Worm (Caenorhabditis elegans) whole organism, late embryonic: ENCODE measurements around the gene fipr-15.

Experiments
- C08G9.2 ChIP-seq: sonication (generic microtip); optimal IDR thresholded peaks from 2 replicates; lab custom pipeline; 2016; ENCODE audit warnings: mild to moderate bottlenecking, missing genetic modification characterization, moderate library complexity, missing compliant biosample characterization
- F13H6.1 ChIP-seq: sonication (generic microtip); optimal IDR thresholded peaks from 2 replicates; lab custom pipeline; 2016; ENCODE audit warnings: missing genetic modification characterization, missing compliant biosample characterization
- K02D7.2 ChIP-seq: sonication (generic microtip); optimal IDR thresholded peaks from 2 replicates; lab custom pipeline; 2017; ENCODE audit warnings: mild to moderate bottlenecking, missing genetic modification characterization, missing compliant biosample characterization
- K09A11.1 ChIP-seq: sonication (generic microtip); optimal IDR thresholded peaks from 2 replicates; lab custom pipeline; 2017; ENCODE audit warnings: antibody characterized with exemption, mild to moderate bottlenecking, missing genetic modification characterization, missing compliant biosample characterization; ENCODE audit not compliant: insufficient read depth
- T23F11.4 ChIP-seq: fragments of 200-800 bp; sonication (Bioruptor generic); optimal IDR thresholded peaks from 2 replicates; lab custom pipeline; 2018; ENCODE audit warnings: mild to moderate bottlenecking, missing genetic modification characterization, missing compliant biosample characterization
- ceh-14 ChIP-seq: sonication (generic microtip); optimal IDR thresholded peaks from 2 replicates; lab custom pipeline; 2016; ENCODE audit warnings: missing genotype, missing genetic modification characterization, missing compliant biosample characterization
- ceh-18 ChIP-seq: sonication (generic microtip); optimal IDR thresholded peaks from 2 replicates; lab custom pipeline; 2016; ENCODE audit warnings: missing genetic modification characterization, missing compliant biosample characterization
- ceh-22 ChIP-seq: sonication (generic microtip); optimal IDR thresholded peaks from 2 replicates; lab custom pipeline; 2017; ENCODE audit warnings: missing biosample characterization, missing genetic modification characterization
- ceh-24 ChIP-seq: sonication (generic microtip); optimal IDR thresholded peaks from 2 replicates; lab custom pipeline; 2016; ENCODE audit warnings: mild to moderate bottlenecking, missing genetic modification characterization, missing compliant biosample characterization
- ceh-30 ChIP-seq: fragments of 150-350 bp; optimal IDR thresholded peaks from 2 replicates; lab custom pipeline; 2014; ENCODE audit warnings: missing biosample characterization, missing genetic modification characterization
- ceh-31 ChIP-seq: sonication (generic microtip); optimal IDR thresholded peaks from 2 replicates; lab custom pipeline; 2016; ENCODE audit warnings: missing genetic modification characterization, missing compliant biosample characterization
- ceh-45 ChIP-seq: fragments of 200-800 bp; sonication (Bioruptor generic); IDR thresholded peaks from 2 replicates; pipeline ENCODE4 v1.3.6; 2022; ENCODE audit warnings: missing genetic modification reagents, missing genetic modification characterization, missing compliant biosample characterization
- ceh-48 ChIP-seq: sonication (generic microtip); optimal IDR thresholded peaks from 2 replicates; lab custom pipeline; 2016; ENCODE audit warnings: missing genetic modification characterization, inconsistent platforms, missing compliant biosample characterization
- ceh-6 ChIP-seq: fragments of 200-800 bp; sonication (Bioruptor generic); optimal IDR thresholded peaks from 2 replicates; lab custom pipeline; 2018; ENCODE audit warnings: mild to moderate bottlenecking, missing genetic modification characterization, missing compliant biosample characterization
- ceh-9 ChIP-seq: sonication (generic microtip); optimal IDR thresholded peaks from 2 replicates; lab custom pipeline; 2016; ENCODE audit warnings: mild to moderate bottlenecking, missing genetic modification characterization, inconsistent platforms, missing compliant biosample characterization
- che-1 ChIP-seq: sonication (generic microtip); optimal IDR thresholded peaks from 2 replicates; lab custom pipeline; 2016; ENCODE audit warnings: mild to moderate bottlenecking, missing genetic modification characterization, missing compliant biosample characterization
- dve-1 ChIP-seq: sonication (generic microtip); optimal IDR thresholded peaks from 2 replicates; lab custom pipeline; 2017; ENCODE audit warnings: antibody characterized with exemption, mild to moderate bottlenecking, missing genetic modification characterization, missing compliant biosample characterization
- elt-2 ChIP-seq: sonication (generic microtip); optimal IDR thresholded peaks from 2 replicates; lab custom pipeline; 2016; ENCODE audit warnings: missing genetic modification reagents, missing genetic modification characterization, missing compliant biosample characterization
- elt-4 ChIP-seq: sonication (generic microtip); optimal IDR thresholded peaks from 2 replicates; lab custom pipeline; 2016; ENCODE audit warnings: missing genetic modification characterization, missing compliant biosample characterization
- fkh-10 ChIP-seq: fragments of 150-350 bp; optimal IDR thresholded peaks from 2 replicates; lab custom pipeline; 2014; ENCODE audit warnings: missing biosample characterization, missing genetic modification reagents, missing genetic modification characterization
- hlh-6 ChIP-seq: sonication (generic microtip); optimal IDR thresholded peaks from 2 replicates; lab custom pipeline; 2016; ENCODE audit warnings: missing genotype, missing genetic modification characterization, missing compliant biosample characterization
- hlh-8 ChIP-seq: sonication (generic microtip); optimal IDR thresholded peaks from 2 replicates; lab custom pipeline; 2016; ENCODE audit warnings: missing genotype, missing genetic modification characterization, missing compliant biosample characterization
- mec-3 ChIP-seq: sonication (generic microtip); optimal IDR thresholded peaks from 2 replicates; lab custom pipeline; 2016; ENCODE audit warnings: borderline replicate concordance, missing genetic modification characterization, missing compliant biosample characterization
- nfya-1 ChIP-seq: sonication (generic microtip); optimal IDR thresholded peaks from 2 replicates; lab custom pipeline; 2017; ENCODE audit warnings: missing genetic modification characterization, mild to moderate bottlenecking, missing compliant biosample characterization, antibody characterized with exemption, moderate library complexity
- nhr-232 ChIP-seq: sonication (generic microtip); optimal IDR thresholded peaks from 2 replicates; lab custom pipeline; 2016; ENCODE audit warnings: missing genetic modification characterization, missing compliant biosample characterization
- odd-2 ChIP-seq: sonication (generic microtip); optimal IDR thresholded peaks from 2 replicates; lab custom pipeline; 2017; ENCODE audit warnings: antibody characterized with exemption, mild to moderate bottlenecking, missing genetic modification characterization, missing compliant biosample characterization
- pax-1 ChIP-seq: fragments of 150-350 bp; optimal IDR thresholded peaks from 2 replicates; lab custom pipeline; 2014; ENCODE audit warnings: missing biosample characterization, missing genetic modification characterization
- pha-2 ChIP-seq: sonication (generic microtip); optimal IDR thresholded peaks from 2 replicates; lab custom pipeline; 2017; ENCODE audit warnings: mild to moderate bottlenecking, missing genetic modification characterization, missing compliant biosample characterization
- pros-1 ChIP-seq: fragments of 150-350 bp; optimal IDR thresholded peaks from 2 replicates; lab custom pipeline; 2014; ENCODE audit warnings: missing biosample characterization, missing genetic modification reagents, missing genetic modification characterization
- rnt-1 ChIP-seq: sonication (generic microtip); optimal IDR thresholded peaks from 2 replicates; lab custom pipeline; 2016; ENCODE audit warnings: missing genetic modification characterization, missing compliant biosample characterization
- sdc-2 ChIP-seq: sonication (generic microtip); optimal IDR thresholded peaks from 2 replicates; lab custom pipeline; 2016; ENCODE audit warnings: missing genotype, missing genetic modification characterization, missing compliant biosample characterization
- sox-2 ChIP-seq: fragments of 200-800 bp; sonication (Bioruptor generic); IDR thresholded peaks from 2 replicates; pipeline ENCODE4 v1.3.6; 2022; ENCODE audit warnings: missing genetic modification reagents, missing genetic modification characterization, missing compliant biosample characterization
- tbx-2 ChIP-seq: sonication (generic microtip); optimal IDR thresholded peaks from 2 replicates; lab custom pipeline; 2016; ENCODE audit warnings: missing genetic modification characterization, missing compliant biosample characterization
- tbx-7 ChIP-seq: sonication (generic microtip); optimal IDR thresholded peaks from 2 replicates; lab custom pipeline; 2016; ENCODE audit warnings: missing genotype, missing genetic modification characterization, missing compliant biosample characterization
- unc-3 ChIP-seq, 2 experiments: fragments of 200-800 bp in 1 of 2; sonication (Bioruptor generic) in 1 of 2; sonication (generic microtip) in 1 of 2; conservative IDR thresholded peaks in 1 of 2; optimal IDR thresholded peaks in 1 of 2; 2 replicates each; pipeline versions ENCODE4 v1.3.6 to Lab custom; 2016 to 2022; ENCODE audit warnings: missing compliant biosample characterization in 2 of 2, missing genetic modification characterization in 2 of 2, missing genetic modification reagents in 1 of 2
- unc-55 ChIP-seq: sonication (generic microtip); optimal IDR thresholded peaks from 2 replicates; lab custom pipeline; 2017; ENCODE audit warnings: missing biosample characterization, missing genetic modification reagents, missing genetic modification characterization
- unc-86 ChIP-seq: sonication (generic microtip); optimal IDR thresholded peaks from 2 replicates; lab custom pipeline; 2016; ENCODE audit warnings: missing genetic modification characterization, missing compliant biosample characterization
- zip-5 ChIP-seq: sonication (generic microtip); optimal IDR thresholded peaks from 2 replicates; lab custom pipeline; 2016; ENCODE audit warnings: missing genetic modification characterization, missing compliant biosample characterization
- ztf-16 ChIP-seq: sonication (generic microtip); optimal IDR thresholded peaks from 2 replicates; lab custom pipeline; 2017; ENCODE audit warnings: missing genetic modification characterization, missing compliant biosample characterization

fipr-15 gene

ce11 chrIV:10900083-10900482 is 19.7 kb downstream of the fipr-15 start, which contains the start of gene srlf-30:
TSS of gene srlf-30 (plus strand) at chrIV:10900383.
- TF ChIP-seq ceh-18 (tag; lab: Kevin White, UChicago) = no peak
- no peak for TF ChIP-seq nfya-1
- TF ChIP-seq ceh-22 (tag; lab: Kevin White, UChicago) = no peak
- no peak for TF ChIP-seq pax-1 (tag; lab: Kevin White, UChicago)
- no peak for TF ChIP-seq ceh-45
- no peak for TF ChIP-seq hlh-8
- no peak for TF ChIP-seq ceh-9
- TF ChIP-seq odd-2 (tag; lab: Kevin White, UChicago) = no peak
- no peak for TF ChIP-seq ceh-14 (tag; lab: Kevin White, UChicago)
- no peak for TF ChIP-seq che-1 (tag; lab: Kevin White, UChicago)
- no peak for TF ChIP-seq dve-1 (tag; lab: Kevin White, UChicago)
- TF ChIP-seq ztf-16 (tag; lab: Kevin White, UChicago) = no peak
- TF ChIP-seq ceh-30 (tag; lab: Kevin White, UChicago) = no peak
- no peak for TF ChIP-seq hlh-6 (tag; lab: Kevin White, UChicago)

- no peak for TF ChIP-seq mec-3
- TF ChIP-seq hlh-8 = no peak
- TF ChIP-seq che-1 (tag; lab: Kevin White, UChicago) = no peak
- TF ChIP-seq odd-2 (tag; lab: Kevin White, UChicago) = no peak
- TF ChIP-seq elt-4 (tag; lab: Kevin White, UChicago) = no peak
- no peak for TF ChIP-seq unc-86 (tag; lab: Kevin White, UChicago)
- TF ChIP-seq ceh-9 = no peak
- TF ChIP-seq F13H6.1 (tag; lab: Kevin White, UChicago) = no peak
- no peak for TF ChIP-seq K09A11.1 (tag; lab: Kevin White, UChicago)
- no peak for TF ChIP-seq ceh-31 (tag; lab: Kevin White, UChicago)
- TF ChIP-seq zip-5 = no peak
- no peak for TF ChIP-seq ceh-48 (tag; lab: Kevin White, UChicago)
- no peak for TF ChIP-seq nfya-1
- no peak for TF ChIP-seq rnt-1 (tag; lab: Kevin White, UChicago)
- no peak for TF ChIP-seq pax-1 (tag; lab: Kevin White, UChicago)
- no peak for TF ChIP-seq unc-3 (GFP tag; conservative IDR thresholded peaks at IDR 0.05; lab: Robert Waterston, UW)
- TF ChIP-seq unc-3 (tag; optimal IDR thresholded peaks at IDR 0.05; lab: Kevin White, UChicago) = no peak
- no peak for TF ChIP-seq ceh-24
Measured at ce11 chrIV:10902476-10902875, 22.1 kb downstream of the fipr-15 start.

- TF ChIP-seq ceh-6 (GFP tag; lab: Kevin White, UChicago) (no peak), mec-3 (no peak), ztf-16 (tag; lab: Kevin White, UChicago) (no peak), tbx-2 (tag; lab: Kevin White, UChicago) (no peak), T23F11.4 (GFP tag; lab: Kevin White, UChicago) (no peak), sox-2 (GFP tag; lab: Robert Waterston, UW) (no peak), unc-55 (GFP tag; lab: Kevin White, UChicago) (no peak), nhr-232 (tag; lab: Kevin White, UChicago) (no peak), pha-2 (tag; lab: Kevin White, UChicago) (no peak), pros-1 (tag; lab: Kevin White, UChicago) (no peak), dve-1 (tag; lab: Kevin White, UChicago) (no peak), hlh-6 (tag; lab: Kevin White, UChicago) (no peak), ceh-24 (no peak)
- TF ChIP-seq, all 69 proteins: peak for 0
Measured at ce11 chrIV:10904282-10904681, 23.9 kb downstream of the fipr-15 start, which contains the start of gene ZK596.3. TSS of gene ZK596.3 (minus strand) at chrIV:10904382.

ce11 chrIV:10909206-10909605 is 28.8 kb downstream of the fipr-15 start, which contains the start of gene ZK596.2:
TSS of gene ZK596.2 (minus strand) at chrIV:10909306.
- TF ChIP-seq T23F11.4 (GFP tag; lab: Kevin White, UChicago) (no peak), che-1 (tag; lab: Kevin White, UChicago) (no peak), C08G9.2 (tag; lab: Kevin White, UChicago) (no peak), ceh-31 (tag; lab: Kevin White, UChicago) (no peak), tbx-7 (no peak), fkh-10 (GFP tag; lab: Kevin White, UChicago) (no peak), pax-1 (tag; lab: Kevin White, UChicago) (no peak), ceh-22 (tag; lab: Kevin White, UChicago) (no peak), mec-3 (no peak), odd-2 (tag; lab: Kevin White, UChicago) (no peak), ceh-6 (GFP tag; lab: Kevin White, UChicago) (no peak), hlh-8 (no peak), K02D7.2 (tag; lab: Kevin White, UChicago) (no peak), elt-2 (tag; lab: Kevin White, UChicago) (no peak), sdc-2 (tag; lab: Kevin White, UChicago) (no peak), ceh-45 (no peak)
- TF ChIP-seq, all 69 proteins: peak for 0
